Worm (Caenorhabditis elegans): ENCODE data around the gene vnut-1.

vnut-1 gene

DNA sequence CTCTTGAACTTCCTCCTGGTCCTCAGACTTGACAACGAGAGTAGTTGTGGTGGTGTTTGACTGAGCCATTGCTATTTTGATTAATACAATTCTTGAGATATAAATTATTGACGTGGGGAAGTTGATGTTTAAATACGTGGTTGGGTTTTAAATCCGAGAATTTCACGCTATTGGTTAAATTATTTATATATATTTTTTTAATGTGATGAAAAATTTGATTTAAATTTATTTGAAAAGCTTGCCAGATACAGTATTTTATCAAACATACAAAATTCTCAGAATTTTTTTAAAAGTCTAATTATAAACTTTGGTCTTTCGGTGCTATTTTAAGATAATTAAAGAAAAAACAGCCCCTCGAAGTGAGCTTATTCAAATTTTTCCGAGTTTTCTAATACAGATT, 18.0 kb downstream of the vnut-1 start, which contains the start of the genes K10H10.7 and K10H10.10:
TSS of gene K10H10.7 (minus strand) at position 101 of the 400 bp plus-strand sequence.
TSS of gene K10H10.10 (plus strand) at position 204 of the 400 bp plus-strand sequence.
- TF ChIP-seq pqm-1 (tag; optimal IDR thresholded peaks at IDR 0.05) (no peak), nhr-84 (tag; optimal IDR thresholded peaks at IDR 0.05) (no peak), egl-13 (tag; optimal IDR thresholded peaks at IDR 0.05) (no peak), mab-9 (GFP tag; IDR thresholded peaks at IDR 0.05) (no peak), ceh-63 (GFP tag; optimal IDR thresholded peaks at IDR 0.05) (no peak), lin-14 (GFP tag; optimal IDR thresholded peaks at IDR 0.05) (no peak), fkh-8 (tag; optimal IDR thresholded peaks at IDR 0.05) (no peak), nhr-28 (tag; optimal IDR thresholded peaks at IDR 0.05) (no peak), hlh-17 (GFP tag; optimal IDR thresholded peaks at IDR 0.05; ENCODE audit: borderline replicate concordance) (no peak), efl-1 (optimal IDR thresholded peaks at IDR 0.05) (no peak), efl-1 (GFP tag; optimal IDR thresholded peaks at IDR 0.05 in 1 of 2) (no peak), fkh-4 (tag; optimal IDR thresholded peaks at IDR 0.05; ENCODE audit: borderline replicate concordance) (no peak), ceh-8 (GFP tag; optimal IDR thresholded peaks at IDR 0.05) (no peak), vab-15 (tag; optimal IDR thresholded peaks at IDR 0.05) (no peak), unc-30 (tag; optimal IDR thresholded peaks at IDR 0.05) (no peak), rnt-1 (tag; optimal IDR thresholded peaks at IDR 0.05) (no peak), lsy-2 (tag; optimal IDR thresholded peaks at IDR 0.05) (no peak), pag-3 (tag; optimal IDR thresholded peaks at IDR 0.05; ENCODE audit: borderline replicate concordance, insufficient read depth) (no peak), C16A3.4 (tag; optimal IDR thresholded peaks at IDR 0.05) (no peak), ceh-90 (tag; optimal IDR thresholded peaks at IDR 0.05) (no peak)

DNA sequence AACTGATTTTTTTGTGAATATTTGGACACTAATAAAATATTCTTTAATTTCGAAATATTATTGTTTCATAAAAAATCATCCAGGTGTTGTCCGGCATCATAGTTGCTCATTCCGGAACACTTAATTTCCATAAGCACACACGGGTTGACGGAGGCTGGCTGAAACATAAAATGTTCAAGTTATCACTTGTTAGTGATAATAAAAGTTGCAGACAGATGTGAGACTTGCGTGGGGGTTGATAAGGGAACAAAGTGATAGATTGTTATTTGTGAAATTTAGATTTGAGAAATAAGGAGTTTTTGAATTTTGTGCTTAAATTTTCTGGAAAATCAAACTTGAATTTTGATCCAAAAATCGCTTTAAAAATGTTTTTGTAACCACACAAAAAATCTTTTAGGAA, 20.6 kb downstream of the vnut-1 start:
- TF ChIP-seq nhr-28 (tag; optimal IDR thresholded peaks at IDR 0.05) = no peak
- no peak for TF ChIP-seq C04F5.9 (tag; optimal IDR thresholded peaks at IDR 0.05)
- peak; percentile 39 for TF ChIP-seq elt-2 (tag; optimal IDR thresholded peaks at IDR 0.05)

ce11 chrII:14511189-14511588, 21.6 kb downstream of the vnut-1 start, which contains the start of gene K10H10.13:
Gene K10H10.13 (minus strand): TSS chrII:14511289.
- no peak for TF ChIP-seq unc-86 (tag; optimal IDR thresholded peaks at IDR 0.05)
- TF ChIP-seq irx-1 (tag; optimal IDR thresholded peaks at IDR 0.05) = no peak
- no peak for TF ChIP-seq hlh-4 (tag; optimal IDR thresholded peaks at IDR 0.05)
- TF ChIP-seq ces-1 (GFP tag; optimal IDR thresholded peaks at IDR 0.05) = no peak
- TF ChIP-seq sup-37 (GFP tag; optimal IDR thresholded peaks at IDR 0.05) = no peak
- no peak for TF ChIP-seq Y116A8C.19 (tag; optimal IDR thresholded peaks at IDR 0.05; ENCODE audit: borderline replicate concordance)
- TF ChIP-seq nhr-76 (tag; optimal IDR thresholded peaks at IDR 0.05) = no peak
- no peak for TF ChIP-seq zip-4 (GFP tag; optimal IDR thresholded peaks at IDR 0.05)
- no peak for TF ChIP-seq unc-30 (tag; optimal IDR thresholded peaks at IDR 0.05)
- no peak for TF ChIP-seq elt-3 (tag; optimal IDR thresholded peaks at IDR 0.05)
- TF ChIP-seq zag-1 (tag; optimal IDR thresholded peaks at IDR 0.05) = no peak
- no peak for TF ChIP-seq lin-15B (tag; optimal IDR thresholded peaks at IDR 0.05)
- TF ChIP-seq aly-2 (tag; optimal IDR thresholded peaks at IDR 0.05) = no peak
- TF ChIP-seq mdl-1 (tag; optimal IDR thresholded peaks at IDR 0.05) = no peak
- no peak for TF ChIP-seq sox-4 (tag; optimal IDR thresholded peaks at IDR 0.05)
- TF ChIP-seq fkh-4 (tag; optimal IDR thresholded peaks at IDR 0.05; ENCODE audit: borderline replicate concordance) = no peak
- TF ChIP-seq pax-3 (tag; optimal IDR thresholded peaks at IDR 0.05) = no peak
- TF ChIP-seq lsy-2 (tag; optimal IDR thresholded peaks at IDR 0.05) = no peak
- no peak for TF ChIP-seq lir-3 (tag; optimal IDR thresholded peaks at IDR 0.05; ENCODE audit: poor library complexity)
- no peak for TF ChIP-seq elt-2 (tag; optimal IDR thresholded peaks at IDR 0.05)
